Fruit fly (Drosophila melanogaster): ENCODE results near the gene Ddr.
A peak's percentile ranks its signal among the peaks of the same experiment; 100 is the strongest.

Ddr gene

dm6 chr2L:6350984-6351808 is 98.3 kb downstream of the Ddr start, which contains the start of gene CG9498 (continued):
- TF ChIP-seq CG17612 (GFP tag; IDR thresholded peaks at IDR 0.05) (peak; percentile 53), sens (GFP tag) (peak; percentile 89), jigr1 (GFP tag; IDR thresholded peaks at IDR 0.05) (peak; percentile 67; the same call in 2 of the 3 replicates), ftz-f1 (GFP tag; optimal IDR thresholded peaks at IDR 0.05) (no peak), sisA (GFP tag; IDR thresholded peaks at IDR 0.05) (peak; percentile 52), CG1832 (GFP tag; optimal IDR thresholded peaks at IDR 0.05) (no peak), CG3281 (GFP tag; optimal IDR thresholded peaks at IDR 0.05) (peak; percentile 96), CG10366 (GFP tag; IDR thresholded peaks at IDR 0.05) (peak; percentile 59), CG15011 (GFP tag; optimal IDR thresholded peaks at IDR 0.05) (peak; percentile 87), CG3847 (GFP tag; IDR thresholded peaks at IDR 0.05) (peak; percentile 76), lmd (GFP tag; IDR thresholded peaks at IDR 0.05) (peak; percentile 72), CG7556 (GFP tag; optimal IDR thresholded peaks at IDR 0.05) (peak; percentile 90), Hey (tag; optimal IDR thresholded peaks at IDR 0.05) (no peak), insv (GFP tag; optimal IDR thresholded peaks at IDR 0.05) (no peak), Side (GFP tag; optimal IDR thresholded peaks at IDR 0.05) (no peak), Hand (GFP tag; optimal IDR thresholded peaks at IDR 0.05) (peak; percentile 92), CG32767 (GFP tag; IDR thresholded peaks at IDR 0.05) (peak; percentile 57; the same call in 1 of the 2 replicates), croc (GFP tag; conservative IDR thresholded peaks at IDR 0.05) (peak; percentile 55; the same call in 2 of the 3 replicates), pb (GFP tag; optimal IDR thresholded peaks at IDR 0.05) (no peak), Blimp-1 (GFP tag; optimal IDR thresholded peaks at IDR 0.05) (peak; percentile 69), CG13894 (tag; optimal IDR thresholded peaks at IDR 0.05) (peak; percentile 92), chinmo (GFP tag; IDR thresholded peaks at IDR 0.05; ENCODE audit: partially characterized antibody) (0 out of 4 replicates have a peak, but pooled peaks have one; percentile 63), sug (tag; optimal IDR thresholded peaks at IDR 0.05) (no peak), Lhr (GFP tag; optimal IDR thresholded peaks at IDR 0.05) (no peak), Trl (optimal IDR thresholded peaks at IDR 0.05) (no peak), Trl (GFP tag; optimal IDR thresholded peaks at IDR 0.05) (no peak), aop (GFP tag; IDR thresholded peaks at IDR 0.05) (no peak), Spps (tag; optimal IDR thresholded peaks at IDR 0.05) (no peak), Sry-β (GFP tag; optimal IDR thresholded peaks at IDR 0.05) (no peak), CG10543 (GFP tag; optimal IDR thresholded peaks at IDR 0.05) (peak; percentile 69), phol (tag; optimal IDR thresholded peaks at IDR 0.05) (peak; percentile 80), Max (GFP tag; optimal IDR thresholded peaks at IDR 0.05) (peak; percentile 49), crc (GFP tag; optimal IDR thresholded peaks at IDR 0.05) (no peak), E2f2 (GFP tag; IDR thresholded peaks at IDR 0.05) (peak; percentile 49; the same call in 1 of the 2 replicates), hkb (optimal IDR thresholded peaks at IDR 0.05) (no peak), hkb (GFP tag; IDR thresholded peaks at IDR 0.05) (peak; percentile 77; the same call in 1 of the 2 replicates), ara (GFP tag; IDR thresholded peaks at IDR 0.05) (peak; percentile 51), ci (GFP tag; IDR thresholded peaks at IDR 0.05) (peak; percentile 15; the same call in 1 of the 3 replicates), gro (GFP tag; optimal IDR thresholded peaks at IDR 0.05) (no peak), CG4730 (GFP tag; IDR thresholded peaks at IDR 0.05) (peak; percentile 65), al (GFP tag; IDR thresholded peaks at IDR 0.05) (peak; percentile 92), CG1529 (GFP tag; optimal IDR thresholded peaks at IDR 0.05) (peak; percentile 7), ems (GFP tag; optimal IDR thresholded peaks at IDR 0.05) (no peak), BtbVII (GFP tag; optimal IDR thresholded peaks at IDR 0.05) (peak; percentile 92), salm (tag; optimal IDR thresholded peaks at IDR 0.05) (peak; percentile 69), CG10959 (GFP tag; IDR thresholded peaks at IDR 0.05) (no peak), Dbx (GFP tag; IDR thresholded peaks at IDR 0.05) (peak; percentile 79; the same call in 1 of the 3 replicates), Kr (GFP tag; optimal IDR thresholded peaks at IDR 0.05) (no peak), CG16815 (GFP tag; optimal IDR thresholded peaks at IDR 0.05) (peak; percentile 55), Dref (GFP tag; IDR thresholded peaks at IDR 0.05) (no peak)

Data from whole organism, embryonic.